Fruit fly (Drosophila melanogaster) Kc167 (cell line): ENCODE results near the gene Mis12.

Experiments
- Sin3A ChIP-seq: fragments of >200 bp; optimal IDR thresholded peaks from 2 replicates; lab custom pipeline; 2018; ENCODE audit warnings: missing external identifiers
- h ChIP-seq: fragments of >200 bp; optimal IDR thresholded peaks from 3 replicates; lab custom pipeline; 2018; ENCODE audit warnings: missing external identifiers
- psq ChIP-seq: fragments of >200 bp; optimal IDR thresholded peaks from 2 replicates; lab custom pipeline; 2017; ENCODE audit warnings: missing external identifiers
- ttk ChIP-seq: sonication (Bioruptor generic); optimal IDR thresholded peaks from 2 replicates; lab custom pipeline; 2017; ENCODE audit warnings: missing external identifiers

- TF ChIP-seq psq (lab: Kevin White, UChicago): no peak
- TF ChIP-seq h (lab: Kevin White, UChicago): no peak
- TF ChIP-seq ttk (lab: Kevin White, UChicago): no peak
- TF ChIP-seq Sin3A (lab: Kevin White, UChicago): no peak
These were observed 7.8 kb upstream of the Mis12 start for dm6 chr3L:6976601-6977140.
